Fruit fly (Drosophila melanogaster): ENCODE measurements around the gene CG13630.

CG13630 gene

dm6 chr3R:24719314-24720290 lies at the start of gene CG13630, which contains the start of gene tok:
TSS of gene CG13630 (minus strand) at chr3R:24719364.
TSS of gene tok (plus strand) at chr3R:24719697.
- no peak for TF ChIP-seq noc (tag; optimal IDR thresholded peaks at IDR 0.05)

dm6 chr3R:24767667-24768340 lies 48.6 kb upstream of the CG13630 start:
- no peak for TF ChIP-seq noc (tag; optimal IDR thresholded peaks at IDR 0.05)

dm6 chr3R:24766684-24767083 lies 47.5 kb upstream of the CG13630 start:
- TF ChIP-seq noc (tag; optimal IDR thresholded peaks at IDR 0.05): no peak

dm6 chr3R:24764971-24765370 lies 45.8 kb upstream of the CG13630 start, which contains the start of gene AstA:
TSS of gene AstA (minus strand) at chr3R:24765071.
- TF ChIP-seq noc (tag; optimal IDR thresholded peaks at IDR 0.05): no peak

- TF ChIP-seq noc (tag; optimal IDR thresholded peaks at IDR 0.05): no peak
Measured at dm6 chr3R:24753561-24754027, 34.4 kb upstream of the CG13630 start, which contains the start of gene asp. TSS of gene asp (plus strand) at chr3R:24753849.

- no peak for TF ChIP-seq noc (tag; optimal IDR thresholded peaks at IDR 0.05)
Measured at dm6 chr3R:24749055-24749992, 30.2 kb upstream of the CG13630 start, which contains the start of gene tld. TSS of gene tld (plus strand) at chr3R:24749731.

dm6 chr3R:24727038-24727437 lies 7.9 kb upstream of the CG13630 start:
- TF ChIP-seq noc (tag; optimal IDR thresholded peaks at IDR 0.05): no peak

dm6 chr3R:24726347-24726891 lies 7.3 kb upstream of the CG13630 start:
- TF ChIP-seq noc (tag; optimal IDR thresholded peaks at IDR 0.05): no peak

dm6 chr3R:24720459-24721370 lies 1.6 kb upstream of the CG13630 start:
- no peak for TF ChIP-seq noc (tag; optimal IDR thresholded peaks at IDR 0.05)

- no peak for TF ChIP-seq noc (tag; optimal IDR thresholded peaks at IDR 0.05)
Measured at dm6 chr3R:24717289-24717688, 1.9 kb downstream of the CG13630 start, which contains the start of gene Polr2L. TSS of gene Polr2L (plus strand) at chr3R:24717511.

dm6 chr3R:24712375-24712830 lies 6.8 kb downstream of the CG13630 start, which contains the start of the genes CG13627 and CG46316:
TSS of gene CG13627 (plus strand) at chr3R:24712780.
TSS of gene CG46316 (plus strand) at chr3R:24712780.
- TF ChIP-seq noc (tag; optimal IDR thresholded peaks at IDR 0.05): no peak

dm6 chr3R:24699309-24699708 lies 19.9 kb downstream of the CG13630 start:
- no peak for TF ChIP-seq noc (tag; optimal IDR thresholded peaks at IDR 0.05)

dm6 chr3R:24692863-24693262 lies 26.3 kb downstream of the CG13630 start:
- TF ChIP-seq noc (tag; optimal IDR thresholded peaks at IDR 0.05): no peak

dm6 chr3R:24671662-24672061 lies 47.5 kb downstream of the CG13630 start:
- no peak for TF ChIP-seq noc (tag; optimal IDR thresholded peaks at IDR 0.05)

Data from whole organism, larva.